Worm (Caenorhabditis elegans) whole organism, young adult: ENCODE data around the gene D1054.8.

Source experiments
- B0035.1 ChIP-seq: sonication (generic microtip); optimal IDR thresholded peaks from 2 replicates; lab custom pipeline; 2016; ENCODE audit warnings: missing genetic modification characterization, mild to moderate bottlenecking, missing compliant biosample characterization, missing genotype, missing genetic modification reagents
- B0261.1 ChIP-seq: sonication (generic microtip); optimal IDR thresholded peaks from 2 replicates; lab custom pipeline; 2016; ENCODE audit warnings: mild to moderate bottlenecking, missing genetic modification characterization, moderate library complexity, missing compliant biosample characterization
- B0336.3 ChIP-seq: fragments of 200-800 bp; sonication (Bioruptor generic); IDR thresholded peaks from 2 replicates; pipeline ENCODE4 v1.3.6; 2022; ENCODE audit warnings: missing genetic modification characterization, missing compliant biosample characterization
- C06A6.2 ChIP-seq: fragments of 200-800 bp; sonication (Bioruptor generic); conservative IDR thresholded peaks from 2 replicates; pipeline ENCODE4 v1.3.6; 2022; ENCODE audit warnings: missing genetic modification characterization, missing compliant biosample characterization
- F39B2.1 ChIP-seq: fragments of 200-800 bp; sonication (Bioruptor generic); IDR thresholded peaks from 2 replicates; pipeline ENCODE4 v1.3.6; 2022; ENCODE audit warnings: missing genetic modification reagents, missing genetic modification characterization, missing compliant biosample characterization
- F49E8.2 ChIP-seq: sonication (generic microtip); optimal IDR thresholded peaks from 3 replicates; lab custom pipeline; 2017; ENCODE audit warnings: missing genetic modification characterization, mild to moderate bottlenecking, missing compliant biosample characterization, antibody characterized with exemption, moderate library complexity; ENCODE audit not compliant: insufficient read depth
- F55B11.4 ChIP-seq: sonication (generic microtip); optimal IDR thresholded peaks from 2 replicates; lab custom pipeline; 2016; ENCODE audit warnings: missing compliant biosample characterization, missing genetic modification characterization, borderline replicate concordance; ENCODE audit not compliant: insufficient read depth
- Y53G8AR.9 ChIP-seq: fragments of 200-800 bp; sonication (Bioruptor generic); conservative IDR thresholded peaks from 2 replicates; pipeline ENCODE4 v1.3.6; 2022; ENCODE audit warnings: missing genetic modification reagents, missing genetic modification characterization, missing compliant biosample characterization
- Y56A3A.18 ChIP-seq: fragments of 200-800 bp; sonication (Bioruptor generic); IDR thresholded peaks from 2 replicates; pipeline ENCODE4 v1.3.6; 2022; ENCODE audit warnings: missing genetic modification reagents, missing genetic modification characterization, missing compliant biosample characterization
- Y79H2A.3 ChIP-seq: fragments of 200-800 bp; sonication (Bioruptor generic); conservative IDR thresholded peaks from 2 replicates; pipeline ENCODE4 v1.3.6; 2022; ENCODE audit warnings: missing genetic modification reagents, missing genetic modification characterization, missing compliant biosample characterization
- athp-1 ChIP-seq: sonication (generic microtip); optimal IDR thresholded peaks from 2 replicates; lab custom pipeline; 2017; ENCODE audit warnings: mild to moderate bottlenecking, missing genetic modification characterization, missing compliant biosample characterization
- attf-3 ChIP-seq: fragments of 200-800 bp; sonication (Bioruptor generic); conservative IDR thresholded peaks from 2 replicates; pipeline ENCODE4 v1.3.6; 2022; ENCODE audit warnings: missing genetic modification reagents, missing genetic modification characterization, missing compliant biosample characterization
- ccch-3 ChIP-seq: fragments of 200-800 bp; sonication (Bioruptor generic); optimal IDR thresholded peaks from 2 replicates; lab custom pipeline; 2018; ENCODE audit warnings: mild to moderate bottlenecking, missing genetic modification characterization, missing compliant biosample characterization
- ceh-27 ChIP-seq: fragments of 200-800 bp; sonication (Bioruptor generic); optimal IDR thresholded peaks from 2 replicates; lab custom pipeline; 2018; ENCODE audit warnings: mild to moderate bottlenecking, missing genetic modification characterization, moderate library complexity, missing compliant biosample characterization
- ekl-4 ChIP-seq: fragments of 200-800 bp; sonication (Bioruptor generic); IDR thresholded peaks from 2 replicates; pipeline ENCODE4 v1.3.6; 2022; ENCODE audit warnings: missing genetic modification reagents, missing genetic modification characterization, missing compliant biosample characterization
- gei-17 ChIP-seq: fragments of 200-800 bp; sonication (Bioruptor generic); optimal IDR thresholded peaks from 2 replicates; lab custom pipeline; 2018; ENCODE audit warnings: mild to moderate bottlenecking, missing genetic modification characterization, missing compliant biosample characterization
- hlh-12 ChIP-seq: sonication (generic microtip); optimal IDR thresholded peaks from 2 replicates; lab custom pipeline; 2016; ENCODE audit warnings: missing genetic modification characterization, missing compliant biosample characterization
- hrde-1 ChIP-seq: sonication (generic microtip); optimal IDR thresholded peaks from 2 replicates; lab custom pipeline; 2016; ENCODE audit warnings: missing genetic modification characterization, mild to moderate bottlenecking, missing compliant biosample characterization, moderate library complexity, missing genotype, missing genetic modification reagents, borderline replicate concordance
- hsf-1 ChIP-seq: fragments of 200-800 bp; sonication (Bioruptor generic); IDR thresholded peaks from 2 replicates; pipeline ENCODE4 v1.3.6; 2022; ENCODE audit warnings: missing genetic modification reagents, missing genetic modification characterization, missing compliant biosample characterization
- lin-40 ChIP-seq: sonication (generic microtip); optimal IDR thresholded peaks from 2 replicates; lab custom pipeline; 2016; ENCODE audit warnings: missing genetic modification characterization, mild to moderate bottlenecking, missing compliant biosample characterization, missing genotype, missing genetic modification reagents
- lin-54 ChIP-seq: fragments of 200-800 bp; sonication (Bioruptor generic); optimal IDR thresholded peaks from 2 replicates; lab custom pipeline; 2018; ENCODE audit warnings: mild to moderate bottlenecking, missing genetic modification characterization, missing compliant biosample characterization
- madf-3 ChIP-seq: fragments of 200-800 bp; sonication (Bioruptor generic); IDR thresholded peaks from 2 replicates; pipeline ENCODE4 v1.3.6; 2022; ENCODE audit warnings: missing genetic modification reagents, missing genetic modification characterization, missing compliant biosample characterization
- madf-6 ChIP-seq: fragments of 200-800 bp; sonication (Bioruptor generic); IDR thresholded peaks from 2 replicates; pipeline ENCODE4 v1.3.6; 2022; ENCODE audit warnings: missing genetic modification reagents, missing genetic modification characterization, missing compliant biosample characterization
- mcd-1 ChIP-seq: fragments of 200-800 bp; sonication (Bioruptor generic); IDR thresholded peaks from 2 replicates; pipeline ENCODE4 v1.3.6; 2022; ENCODE audit warnings: missing genetic modification reagents, missing genetic modification characterization, missing compliant biosample characterization
- mxl-1 ChIP-seq: sonication (generic microtip); optimal IDR thresholded peaks from 2 replicates; lab custom pipeline; 2016; ENCODE audit warnings: missing genetic modification characterization, missing compliant biosample characterization
- nfya-1 ChIP-seq: sonication (generic microtip); optimal IDR thresholded peaks from 2 replicates; lab custom pipeline; 2017; ENCODE audit warnings: antibody characterized with exemption, missing compliant biosample characterization, missing genetic modification characterization, borderline replicate concordance; ENCODE audit not compliant: insufficient read depth
- nfyb-1 ChIP-seq: fragments of 200-800 bp; sonication (Bioruptor generic); IDR thresholded peaks from 2 replicates; pipeline ENCODE4 v1.3.6; 2022; ENCODE audit warnings: missing genetic modification reagents, missing genetic modification characterization, missing compliant biosample characterization
- nhr-179 ChIP-seq: sonication (generic microtip); optimal IDR thresholded peaks from 2 replicates; lab custom pipeline; 2016; ENCODE audit warnings: mild to moderate bottlenecking, missing genetic modification characterization, missing compliant biosample characterization
- pha-4 ChIP-seq: fragments of 150-350 bp; sonication (generic microtip); optimal IDR thresholded peaks from 2 replicates; lab custom pipeline; 2014; ENCODE audit warnings: missing biosample characterization, missing genetic modification reagents, missing genetic modification characterization
- rec-8 ChIP-seq, 2 experiments: sonication (generic microtip); optimal IDR thresholded peaks; 2 replicates each; lab custom pipeline; 2016; ENCODE audit warnings: mild to moderate bottlenecking in 2 of 2, missing genetic modification characterization in 2 of 2, missing genetic modification reagents in 2 of 2, missing genotype in 2 of 2, missing biosample characterization in 1 of 2, missing compliant biosample characterization in 1 of 2, moderate library complexity in 1 of 2
- rpc-1 ChIP-seq, 2 experiments: fragments of 150-350 bp in 1 of 2; sonication (generic microtip) in 1 of 2; optimal IDR thresholded peaks; 2 replicates each; lab custom pipeline; 2014 to 2018; ENCODE audit warnings: missing biosample characterization in 1 of 2, missing genetic modification characterization in 1 of 2, missing genetic modification reagents in 1 of 2, missing genotype in 1 of 2
- sea-2 ChIP-seq: fragments of 200-800 bp; sonication (Bioruptor generic); IDR thresholded peaks from 2 replicates; pipeline ENCODE4 v1.3.6; 2022; ENCODE audit warnings: missing genetic modification characterization, missing compliant biosample characterization
- snpc-1.3 ChIP-seq: sonication (generic microtip); optimal IDR thresholded peaks from 2 replicates; lab custom pipeline; 2017; ENCODE audit warnings: missing genetic modification characterization, mild to moderate bottlenecking, missing compliant biosample characterization, antibody characterized with exemption, moderate library complexity, missing genotype, missing genetic modification reagents; ENCODE audit not compliant: insufficient read depth
- snpc-3.4 ChIP-seq: sonication (generic microtip); optimal IDR thresholded peaks from 2 replicates; lab custom pipeline; 2017; ENCODE audit warnings: missing genetic modification characterization, mild to moderate bottlenecking, missing compliant biosample characterization, antibody characterized with exemption, moderate library complexity, missing genotype, missing genetic modification reagents
- snpc-4 ChIP-seq, 5 experiments: fragments of 150-350 bp in 1 of 5; sonication (generic microtip) in 4 of 5; optimal IDR thresholded peaks; 2 replicates each; lab custom pipeline; 2014 to 2018; ENCODE audit warnings: missing genetic modification characterization in 5 of 5, missing biosample characterization in 3 of 5, antibody characterized with exemption in 2 of 5, mild to moderate bottlenecking in 2 of 5, missing compliant biosample characterization in 2 of 5, missing genotype in 2 of 5, moderate library complexity in 2 of 5, missing genetic modification reagents in 1 of 5
- tlf-1 ChIP-seq: fragments of 200-800 bp; sonication (Bioruptor generic); optimal IDR thresholded peaks from 2 replicates; lab custom pipeline; 2018; ENCODE audit warnings: mild to moderate bottlenecking, missing genetic modification characterization, missing compliant biosample characterization
- unc-62 ChIP-seq: fragments of 150-350 bp; optimal IDR thresholded peaks from 2 replicates; lab custom pipeline; 2014; ENCODE audit warnings: missing biosample characterization, missing genetic modification reagents, missing genetic modification characterization
- ztf-6 ChIP-seq: fragments of 200-800 bp; sonication (Bioruptor generic); IDR thresholded peaks from 2 replicates; pipeline ENCODE4 v1.3.6; 2022; ENCODE audit warnings: missing genetic modification reagents, missing genetic modification characterization, missing compliant biosample characterization

D1054.8 gene

DNA sequence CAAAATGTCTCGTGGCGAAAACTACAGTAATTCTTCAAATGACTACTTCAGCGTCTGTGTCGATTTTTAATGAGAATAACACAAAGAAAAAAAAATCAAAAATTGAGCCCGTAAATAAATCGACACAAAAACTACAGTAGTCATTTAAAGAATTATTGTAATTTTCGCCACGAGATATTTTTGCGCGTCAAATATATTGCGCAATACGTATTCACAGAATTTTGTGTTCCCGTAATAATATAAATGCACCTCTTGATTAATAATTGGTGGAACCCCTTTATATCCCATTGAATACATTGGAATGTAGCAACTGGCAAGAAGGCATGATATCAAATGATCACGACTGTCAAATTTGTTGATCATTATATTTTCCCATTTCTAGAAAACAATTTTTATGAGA lies 15.2 kb upstream of the D1054.8 start:
- TF ChIP-seq ceh-27 (GFP tag; lab: Kevin White, UChicago) (no peak), pha-4 (tag; lab: Kevin White, UChicago) (no peak), tlf-1 (GFP tag; lab: Kevin White, UChicago) (no peak), C06A6.2 (GFP tag; lab: Robert Waterston, UW) (no peak), ccch-3 (no peak), gei-17 (GFP tag; lab: Kevin White, UChicago) (no peak)

DNA sequence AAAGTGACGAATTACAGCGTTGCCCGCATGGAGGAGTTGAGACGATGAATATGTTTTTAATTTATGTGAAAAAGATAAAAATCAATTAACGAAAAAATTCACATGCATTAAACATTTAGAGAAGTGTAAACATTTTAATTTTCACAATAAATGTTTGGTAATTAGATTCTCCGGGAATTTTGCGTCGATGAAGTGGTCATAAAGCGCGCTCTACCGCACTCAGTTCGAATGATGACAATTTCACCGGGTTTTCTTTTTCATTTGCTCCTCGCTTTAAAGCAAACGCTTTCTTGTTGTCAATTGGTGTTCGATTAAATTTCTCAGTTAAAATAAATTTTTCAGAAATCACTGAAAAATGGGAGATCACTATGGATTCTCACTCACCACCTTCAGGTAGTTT lies 14.1 kb upstream of the D1054.8 start, which contains the start of the genes D1054.1 and pas-2:
Gene D1054.1 (minus strand): TSS at position 192 of the 400 bp plus-strand sequence.
Gene pas-2 (plus strand): TSS at position 343 of the 400 bp plus-strand sequence.
- no peak for TF ChIP-seq nfya-1 (tag; lab: Kevin White, UChicago)
- TF ChIP-seq F49E8.2: no peak
- TF ChIP-seq mxl-1: no peak
- TF ChIP-seq lin-40 (tag; lab: Kevin White, UChicago): no peak
- no peak for TF ChIP-seq rec-8 (tag; optimal IDR thresholded peaks at IDR 0.05; lab: Kevin White, UChicago)
- no peak for TF ChIP-seq sea-2 (GFP tag; lab: Robert Waterston, UW)
- TF ChIP-seq hsf-1 (GFP tag; lab: Robert Waterston, UW): no peak
- TF ChIP-seq mcd-1 (GFP tag; lab: Robert Waterston, UW): peak; percentile 40; the same call in 1 of the 2 replicates
- no peak for TF ChIP-seq B0035.1 (tag; lab: Kevin White, UChicago)
- TF ChIP-seq hlh-12 (tag; lab: Kevin White, UChicago): no peak
- TF ChIP-seq F55B11.4 (tag; lab: Kevin White, UChicago): no peak
- no peak for TF ChIP-seq attf-3 (GFP tag; lab: Robert Waterston, UW)
- no peak for TF ChIP-seq snpc-4 (GFP tag; optimal IDR thresholded peaks at IDR 0.05; lab: Kevin White, UChicago)
- peak in 1 of 4 experiments; percentile 33 for TF ChIP-seq snpc-4 (tag; optimal IDR thresholded peaks at IDR 0.05; lab: Kevin White, UChicago)
- no peak for TF ChIP-seq unc-62
- TF ChIP-seq B0261.1 (tag; lab: Kevin White, UChicago): no peak
- no peak for TF ChIP-seq Y56A3A.18

DNA sequence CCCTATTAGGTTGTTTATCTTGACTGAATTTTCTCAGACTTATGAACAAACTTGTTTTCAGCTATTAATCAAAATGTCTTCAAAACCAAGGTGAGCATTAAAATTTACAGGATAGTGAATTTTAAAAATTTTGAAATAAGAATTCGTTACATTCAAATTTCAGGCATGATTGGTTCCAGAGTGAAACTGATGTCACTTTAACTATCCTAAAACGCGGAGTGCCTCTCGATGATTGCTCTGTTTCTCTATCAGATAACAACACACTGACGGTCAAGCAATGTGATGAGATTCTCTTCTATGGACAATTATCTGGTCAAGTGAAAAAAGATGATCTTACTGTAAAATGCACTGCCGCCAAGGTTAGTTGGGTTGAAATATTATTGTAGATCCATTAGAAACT lies 12.7 kb upstream of the D1054.8 start, which contains the start of gene D1054.3:
Gene D1054.3 (plus strand): TSS at position 62 of the 400 bp plus-strand sequence.
- TF ChIP-seq rpc-1 (optimal IDR thresholded peaks at IDR 0.05; lab: Kevin White, UChicago) (no peak), rpc-1 (tag; optimal IDR thresholded peaks at IDR 0.05; lab: Kevin White, UChicago) (no peak), nfyb-1 (0 out of 2 replicates have a peak, but pooled peaks have one; percentile 41), Y79H2A.3 (GFP tag; lab: Robert Waterston, UW) (0 out of 2 replicates have a peak, but pooled peaks have one; percentile 43), ekl-4 (GFP tag; lab: Robert Waterston, UW) (peak; percentile 50; the same call in 1 of the 2 replicates), snpc-1.3 (tag; lab: Kevin White, UChicago) (peak; percentile 49), lin-54 (peak; percentile 5), hsf-1 (GFP tag; lab: Robert Waterston, UW) (peak; percentile 51; the same call in 1 of the 2 replicates), Y53G8AR.9 (GFP tag; lab: Robert Waterston, UW) (0 out of 2 replicates have a peak, but pooled peaks have one; percentile 63), F39B2.1 (GFP tag; lab: Robert Waterston, UW) (0 out of 2 replicates have a peak, but pooled peaks have one; percentile 50), madf-3 (GFP tag; lab: Robert Waterston, UW) (peak; percentile 74; the same call in 1 of the 2 replicates), athp-1 (tag; lab: Kevin White, UChicago) (no peak), snpc-3.4 (tag; lab: Kevin White, UChicago) (peak; percentile 15), B0336.3 (GFP tag; lab: Robert Waterston, UW) (0 out of 2 replicates have a peak, but pooled peaks have one; percentile 15), ztf-6 (no peak), nhr-179 (tag; lab: Kevin White, UChicago) (no peak), madf-6 (GFP tag; lab: Robert Waterston, UW) (peak; percentile 49; the same call in 1 of the 2 replicates), hrde-1 (peak; percentile 20)
